Worm (Caenorhabditis elegans) whole organism, young adult: ENCODE data around the gene ttbk-5.

Source experiments
- Y53F4B.3 ChIP-seq: fragments of 200-800 bp; sonication (Bioruptor generic); IDR thresholded peaks from 2 replicates; pipeline ENCODE4 v1.3.6; 2022; ENCODE audit warnings: missing genetic modification reagents, missing genetic modification characterization, missing compliant biosample characterization
- attf-6 ChIP-seq: fragments of 200-800 bp; sonication (Bioruptor generic); IDR thresholded peaks from 2 replicates; pipeline ENCODE4 v1.3.6; 2022; ENCODE audit warnings: missing genetic modification reagents, missing genetic modification characterization, missing compliant biosample characterization
- efl-1 ChIP-seq: fragments of 150-350 bp; optimal IDR thresholded peaks from 2 replicates; lab custom pipeline; 2014; ENCODE audit warnings: missing biosample characterization, missing genetic modification reagents, missing genetic modification characterization
- hrde-1 ChIP-seq: sonication (generic microtip); optimal IDR thresholded peaks from 2 replicates; lab custom pipeline; 2016; ENCODE audit warnings: missing genetic modification characterization, mild to moderate bottlenecking, missing compliant biosample characterization, moderate library complexity, missing genotype, missing genetic modification reagents, borderline replicate concordance
- unc-62 ChIP-seq: fragments of 150-350 bp; optimal IDR thresholded peaks from 2 replicates; lab custom pipeline; 2014; ENCODE audit warnings: missing biosample characterization, missing genetic modification reagents, missing genetic modification characterization

DNA sequence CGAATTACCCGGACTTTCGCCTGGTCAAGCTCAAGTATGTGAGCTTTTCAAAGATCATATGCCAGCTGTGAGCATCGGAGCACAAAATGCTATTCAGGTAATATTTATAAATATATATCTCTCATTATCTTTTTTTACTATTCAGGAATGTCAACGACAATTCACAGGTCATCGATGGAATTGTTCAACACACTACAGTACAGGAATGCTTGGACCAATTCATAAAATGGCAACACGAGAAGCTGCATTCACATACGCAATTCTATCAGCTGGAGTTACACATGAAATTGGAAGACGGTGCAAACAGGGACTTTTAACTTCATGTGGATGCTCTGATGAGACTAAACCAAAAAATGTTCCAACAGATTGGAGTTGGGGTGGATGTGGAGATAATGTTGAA is 22.2 kb upstream of the ttbk-5 start:
- no peak for TF ChIP-seq efl-1
- no peak for TF ChIP-seq unc-62
- TF ChIP-seq Y53F4B.3 (GFP tag; lab: Robert Waterston, UW): no peak
- TF ChIP-seq attf-6: no peak
- no peak for TF ChIP-seq hrde-1 (tag; lab: Kevin White, UChicago)
